Worm (Caenorhabditis elegans) whole organism, young adult: Measurements from ENCODE around the gene ZC518.8.

Experiments used
- B0035.1 ChIP-seq: sonication (generic microtip); optimal IDR thresholded peaks from 2 replicates; lab custom pipeline; 2016; ENCODE audit warnings: missing genetic modification characterization, mild to moderate bottlenecking, missing compliant biosample characterization, missing genotype, missing genetic modification reagents
- B0336.3 ChIP-seq: fragments of 200-800 bp; sonication (Bioruptor generic); IDR thresholded peaks from 2 replicates; pipeline ENCODE4 v1.3.6; 2022; ENCODE audit warnings: missing genetic modification characterization, missing compliant biosample characterization
- D2030.7 ChIP-seq: fragments of 200-800 bp; sonication (Bioruptor generic); IDR thresholded peaks from 2 replicates; pipeline ENCODE4 v1.3.6; 2022; ENCODE audit warnings: missing genetic modification reagents, missing genetic modification characterization, missing compliant biosample characterization
- F10E7.11 ChIP-seq: sonication (generic microtip); optimal IDR thresholded peaks from 2 replicates; lab custom pipeline; 2017; ENCODE audit warnings: mild to moderate bottlenecking, missing genetic modification characterization, moderate library complexity, missing compliant biosample characterization
- F39B2.1 ChIP-seq: fragments of 200-800 bp; sonication (Bioruptor generic); IDR thresholded peaks from 2 replicates; pipeline ENCODE4 v1.3.6; 2022; ENCODE audit warnings: missing genetic modification reagents, missing genetic modification characterization, missing compliant biosample characterization
- F49E8.2 ChIP-seq: sonication (generic microtip); optimal IDR thresholded peaks from 3 replicates; lab custom pipeline; 2017; ENCODE audit warnings: missing genetic modification characterization, mild to moderate bottlenecking, missing compliant biosample characterization, antibody characterized with exemption, moderate library complexity; ENCODE audit not compliant: insufficient read depth
- F52B5.7 ChIP-seq: sonication (generic microtip); optimal IDR thresholded peaks from 2 replicates; lab custom pipeline; 2016; ENCODE audit warnings: mild to moderate bottlenecking, missing genetic modification characterization, missing compliant biosample characterization
- F57C9.4 ChIP-seq: sonication (generic microtip); optimal IDR thresholded peaks from 2 replicates; lab custom pipeline; 2017; ENCODE audit warnings: mild to moderate bottlenecking, missing genetic modification characterization, missing compliant biosample characterization
- T26A5.8 ChIP-seq: sonication (generic microtip); optimal IDR thresholded peaks from 2 replicates; lab custom pipeline; 2016; ENCODE audit warnings: missing genetic modification characterization, missing compliant biosample characterization
- Y53G8AR.9 ChIP-seq: fragments of 200-800 bp; sonication (Bioruptor generic); conservative IDR thresholded peaks from 2 replicates; pipeline ENCODE4 v1.3.6; 2022; ENCODE audit warnings: missing genetic modification reagents, missing genetic modification characterization, missing compliant biosample characterization
- akir-1 ChIP-seq: fragments of 200-800 bp; sonication (Bioruptor generic); optimal IDR thresholded peaks from 2 replicates; lab custom pipeline; 2018; ENCODE audit warnings: mild to moderate bottlenecking, missing genetic modification characterization, moderate library complexity, missing compliant biosample characterization
- ama-1 ChIP-seq, 3 experiments: fragments of 150-350 bp in 1 of 3; sonication (generic microtip) in 2 of 3; optimal IDR thresholded peaks; 2 replicates each; lab custom pipeline; 2014 to 2018; ENCODE audit warnings: missing biosample characterization in 2 of 3, missing genetic modification characterization in 2 of 3, missing genetic modification reagents in 2 of 3
- aptf-2 ChIP-seq: fragments of 200-800 bp; sonication (Bioruptor generic); conservative IDR thresholded peaks from 2 replicates; pipeline ENCODE4 v1.3.6; 2022; ENCODE audit warnings: missing genetic modification reagents, missing genetic modification characterization, missing compliant biosample characterization
- atf-7 ChIP-seq: sonication (generic microtip); optimal IDR thresholded peaks from 2 replicates; lab custom pipeline; 2017; ENCODE audit warnings: mild to moderate bottlenecking, missing genetic modification characterization, missing compliant biosample characterization
- athp-1 ChIP-seq: sonication (generic microtip); optimal IDR thresholded peaks from 2 replicates; lab custom pipeline; 2017; ENCODE audit warnings: mild to moderate bottlenecking, missing genetic modification characterization, missing compliant biosample characterization
- attf-5 ChIP-seq: fragments of 200-800 bp; sonication (Bioruptor generic); optimal IDR thresholded peaks from 2 replicates; lab custom pipeline; 2018; ENCODE audit warnings: mild to moderate bottlenecking, missing genetic modification characterization, missing compliant biosample characterization
- cebp-2 ChIP-seq: fragments of 200-800 bp; sonication (Bioruptor generic); IDR thresholded peaks from 2 replicates; pipeline ENCODE4 v1.3.6; 2022; ENCODE audit warnings: missing genetic modification characterization, missing compliant biosample characterization
- ceh-100 ChIP-seq: fragments of 200-800 bp; sonication (Bioruptor generic); IDR thresholded peaks from 2 replicates; pipeline ENCODE4 v1.3.6; 2022; ENCODE audit warnings: missing genetic modification reagents, missing genetic modification characterization, missing compliant biosample characterization
- ceh-40 ChIP-seq: fragments of 200-800 bp; sonication (Bioruptor generic); IDR thresholded peaks from 2 replicates; pipeline ENCODE4 v1.3.6; 2022; ENCODE audit warnings: missing genetic modification characterization, missing compliant biosample characterization
- ceh-58 ChIP-seq: fragments of 200-800 bp; sonication (Bioruptor generic); IDR thresholded peaks from 2 replicates; pipeline ENCODE4 v1.3.6; 2022; ENCODE audit warnings: missing genetic modification characterization, missing compliant biosample characterization
- ceh-79 ChIP-seq: sonication (generic microtip); optimal IDR thresholded peaks from 2 replicates; lab custom pipeline; 2017; ENCODE audit warnings: mild to moderate bottlenecking, missing genetic modification characterization, missing compliant biosample characterization
- chd-7 ChIP-seq: sonication (generic microtip); optimal IDR thresholded peaks from 2 replicates; lab custom pipeline; 2016; ENCODE audit warnings: mild to moderate bottlenecking, missing genetic modification characterization, moderate library complexity, missing compliant biosample characterization
- egrh-3 ChIP-seq: fragments of 200-800 bp; sonication (Bioruptor generic); IDR thresholded peaks from 2 replicates; pipeline ENCODE4 v1.3.6; 2022; ENCODE audit warnings: missing genetic modification reagents, missing genetic modification characterization, missing compliant biosample characterization
- him-1 ChIP-seq: sonication (generic microtip); optimal IDR thresholded peaks from 2 replicates; lab custom pipeline; 2016; ENCODE audit warnings: missing genotype, missing genetic modification reagents, missing genetic modification characterization, missing compliant biosample characterization
- hlh-26 ChIP-seq: fragments of 200-800 bp; sonication (Bioruptor generic); conservative IDR thresholded peaks from 2 replicates; pipeline ENCODE4 v1.3.6; 2022; ENCODE audit warnings: missing genetic modification reagents, missing genetic modification characterization, missing compliant biosample characterization
- hrde-1 ChIP-seq: sonication (generic microtip); optimal IDR thresholded peaks from 2 replicates; lab custom pipeline; 2016; ENCODE audit warnings: missing genetic modification characterization, mild to moderate bottlenecking, missing compliant biosample characterization, moderate library complexity, missing genotype, missing genetic modification reagents, borderline replicate concordance
- lsl-1 ChIP-seq: fragments of 200-800 bp; sonication (Bioruptor generic); optimal IDR thresholded peaks from 2 replicates; lab custom pipeline; 2018; ENCODE audit warnings: mild to moderate bottlenecking, missing genetic modification characterization, moderate library complexity, missing compliant biosample characterization
- madf-10 ChIP-seq: sonication (generic microtip); optimal IDR thresholded peaks from 2 replicates; lab custom pipeline; 2016; ENCODE audit warnings: mild to moderate bottlenecking, missing genetic modification characterization, missing compliant biosample characterization
- madf-3 ChIP-seq: fragments of 200-800 bp; sonication (Bioruptor generic); IDR thresholded peaks from 2 replicates; pipeline ENCODE4 v1.3.6; 2022; ENCODE audit warnings: missing genetic modification reagents, missing genetic modification characterization, missing compliant biosample characterization
- mcd-1 ChIP-seq: fragments of 200-800 bp; sonication (Bioruptor generic); IDR thresholded peaks from 2 replicates; pipeline ENCODE4 v1.3.6; 2022; ENCODE audit warnings: missing genetic modification reagents, missing genetic modification characterization, missing compliant biosample characterization
- mel-28 ChIP-seq: sonication (generic microtip); optimal IDR thresholded peaks from 2 replicates; lab custom pipeline; 2016; ENCODE audit warnings: borderline replicate concordance, mild to moderate bottlenecking, missing genetic modification characterization, missing compliant biosample characterization
- nfyb-1 ChIP-seq: fragments of 200-800 bp; sonication (Bioruptor generic); IDR thresholded peaks from 2 replicates; pipeline ENCODE4 v1.3.6; 2022; ENCODE audit warnings: missing genetic modification reagents, missing genetic modification characterization, missing compliant biosample characterization
- pbrm-1 ChIP-seq: fragments of 200-800 bp; sonication (Bioruptor generic); IDR thresholded peaks from 2 replicates; pipeline ENCODE4 v1.3.6; 2022; ENCODE audit warnings: missing genetic modification reagents, missing genetic modification characterization, missing compliant biosample characterization
- repo-1 ChIP-seq: sonication (generic microtip); optimal IDR thresholded peaks from 2 replicates; lab custom pipeline; 2017; ENCODE audit warnings: mild to moderate bottlenecking, missing genetic modification characterization, missing compliant biosample characterization
- snpc-1.1 ChIP-seq: sonication (generic microtip); optimal IDR thresholded peaks from 2 replicates; lab custom pipeline; 2017; ENCODE audit warnings: missing genetic modification characterization, mild to moderate bottlenecking, missing compliant biosample characterization, antibody characterized with exemption, moderate library complexity, missing genotype, missing genetic modification reagents; ENCODE audit not compliant: insufficient read depth
- snpc-1.3 ChIP-seq: sonication (generic microtip); optimal IDR thresholded peaks from 2 replicates; lab custom pipeline; 2017; ENCODE audit warnings: missing genetic modification characterization, mild to moderate bottlenecking, missing compliant biosample characterization, antibody characterized with exemption, moderate library complexity, missing genotype, missing genetic modification reagents; ENCODE audit not compliant: insufficient read depth
- snpc-3.4 ChIP-seq: sonication (generic microtip); optimal IDR thresholded peaks from 2 replicates; lab custom pipeline; 2017; ENCODE audit warnings: missing genetic modification characterization, mild to moderate bottlenecking, missing compliant biosample characterization, antibody characterized with exemption, moderate library complexity, missing genotype, missing genetic modification reagents
- tbp1 ChIP-seq: fragments of 200-800 bp; sonication (Bioruptor generic); optimal IDR thresholded peaks from 2 replicates; lab custom pipeline; 2018; ENCODE audit warnings: mild to moderate bottlenecking, missing genetic modification characterization, missing compliant biosample characterization
- tlf-1 ChIP-seq: fragments of 200-800 bp; sonication (Bioruptor generic); optimal IDR thresholded peaks from 2 replicates; lab custom pipeline; 2018; ENCODE audit warnings: mild to moderate bottlenecking, missing genetic modification characterization, missing compliant biosample characterization
- unc-130 ChIP-seq: sonication (generic microtip); optimal IDR thresholded peaks from 2 replicates; lab custom pipeline; 2016; ENCODE audit warnings: missing genetic modification reagents, missing genetic modification characterization, missing compliant biosample characterization
- zim-3 ChIP-seq: sonication (generic microtip); optimal IDR thresholded peaks from 2 replicates; lab custom pipeline; 2017; ENCODE audit warnings: mild to moderate bottlenecking, missing genetic modification characterization, moderate library complexity, missing compliant biosample characterization
- ztf-22 ChIP-seq: fragments of 200-800 bp; sonication (Bioruptor generic); optimal IDR thresholded peaks from 2 replicates; lab custom pipeline; 2018; ENCODE audit warnings: mild to moderate bottlenecking, missing genetic modification characterization, moderate library complexity, missing compliant biosample characterization
- ztf-25 ChIP-seq: fragments of 200-800 bp; sonication (Bioruptor generic); IDR thresholded peaks from 2 replicates; pipeline ENCODE4 v1.3.6; 2022; ENCODE audit warnings: missing genetic modification reagents, missing genetic modification characterization, missing compliant biosample characterization
- ztf-26 ChIP-seq: sonication (generic microtip); optimal IDR thresholded peaks from 2 replicates; lab custom pipeline; 2017; ENCODE audit warnings: missing genetic modification characterization, missing compliant biosample characterization

ZC518.8 gene

DNA sequence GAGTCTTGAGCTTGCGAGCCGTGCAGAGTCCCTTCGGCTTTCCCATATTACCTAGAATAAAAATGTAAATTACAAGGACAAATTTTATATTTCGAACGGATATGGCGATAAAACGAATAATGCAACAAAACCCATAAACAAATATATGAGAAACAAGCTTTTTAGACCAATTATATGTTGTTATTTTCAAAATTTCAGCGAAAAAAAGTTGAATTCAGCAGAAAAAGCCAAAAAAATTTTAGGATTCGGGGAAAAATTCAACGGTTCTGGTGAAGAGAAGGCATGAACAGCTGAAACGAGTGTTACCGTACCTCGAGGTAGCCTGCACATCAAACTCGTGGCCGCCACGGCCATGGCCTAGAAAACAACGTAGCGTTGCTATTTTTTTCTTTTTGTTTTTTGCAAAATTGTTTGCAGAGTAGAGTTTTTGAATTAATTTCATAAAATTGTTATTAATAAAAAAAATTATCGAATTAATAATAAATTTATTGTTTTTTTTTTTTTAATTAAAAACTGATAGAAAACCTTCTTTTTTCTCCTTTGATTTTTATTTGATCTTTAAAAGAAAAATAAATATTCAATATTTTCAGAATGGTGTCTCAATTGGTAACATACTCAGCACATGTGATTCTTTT is 29.4 kb upstream of the ZC518.8 start, which contains the start of the genes rps-23 and dpm-3 (continued):
- no peak for TF ChIP-seq hlh-26
- peak; percentile 94 for TF ChIP-seq snpc-1.3
- TF ChIP-seq ceh-58 (GFP tag; lab: Robert Waterston, UW), result no peak
- peak; percentile 91; the same call in 1 of the 2 replicates for TF ChIP-seq cebp-2
- peak; percentile 42 for TF ChIP-seq repo-1
- TF ChIP-seq D2030.7, result peak; percentile 95
- peak; percentile 68 for TF ChIP-seq zim-3 (tag; lab: Kevin White, UChicago)
- no peak for TF ChIP-seq ceh-79
- TF ChIP-seq B0336.3 (GFP tag; lab: Robert Waterston, UW), result peak; percentile 60; the same call in 1 of the 2 replicates
- peak; percentile 33 for TF ChIP-seq chd-7
- no peak for TF ChIP-seq F57C9.4 (tag; lab: Kevin White, UChicago)
- TF ChIP-seq atf-7 (tag; lab: Kevin White, UChicago), result peak; percentile 56
- TF ChIP-seq egrh-3, result peak; percentile 85
- TF ChIP-seq attf-5 (GFP tag; lab: Kevin White, UChicago), result peak; percentile 95

DNA sequence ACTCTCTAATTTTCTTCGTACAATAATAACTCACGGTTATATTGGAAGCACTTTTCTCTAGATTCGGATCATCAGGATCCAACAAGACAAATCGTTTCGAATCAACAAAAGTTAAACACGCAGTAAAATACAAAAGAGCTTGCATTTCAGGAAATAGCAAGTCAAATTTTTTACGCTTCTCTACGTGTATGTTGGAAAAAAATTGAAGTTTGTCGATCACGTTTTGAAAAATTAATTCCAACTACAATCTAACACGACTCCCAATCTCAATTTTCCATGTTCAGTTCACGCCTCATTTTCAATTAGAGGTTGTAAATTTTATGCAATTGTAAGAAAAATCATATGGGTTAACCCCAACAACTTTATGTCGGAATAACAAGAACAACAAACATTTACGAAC is 28.2 kb upstream of the ZC518.8 start, which contains the start of gene spe-45:
Gene spe-45, minus strand, starts transcription at position 145 of the 400 bp plus-strand sequence.
- TF ChIP-seq aptf-2 (GFP tag; lab: Robert Waterston, UW) (no peak), Y53G8AR.9 (peak; percentile 79), snpc-1.3 (no peak), F39B2.1 (0 out of 2 replicates have a peak, but pooled peaks have one; percentile 2), lsl-1 (peak; percentile 28), T26A5.8 (tag; lab: Kevin White, UChicago) (no peak), F52B5.7 (tag; lab: Kevin White, UChicago) (peak; percentile 21), ztf-22 (no peak), ztf-25 (GFP tag; lab: Robert Waterston, UW) (no peak), mel-28 (tag; lab: Kevin White, UChicago) (no peak), hrde-1 (peak; percentile 28), ztf-26 (tag; lab: Kevin White, UChicago) (no peak), B0336.3 (GFP tag; lab: Robert Waterston, UW) (peak; percentile 83), snpc-3.4 (tag; lab: Kevin White, UChicago) (peak; percentile 43), ama-1 (optimal IDR thresholded peaks at IDR 0.05; lab: Kevin White, UChicago) (no peak), ama-1 (GFP tag; optimal IDR thresholded peaks at IDR 0.05; lab: Kevin White, UChicago) (peak in 1 of 2 experiments; percentile 74), ceh-58 (GFP tag; lab: Robert Waterston, UW) (peak; percentile 24; the same call in 1 of the 2 replicates), madf-10 (tag; lab: Kevin White, UChicago) (no peak), tbp1 (GFP tag; lab: Kevin White, UChicago) (peak; percentile 47), madf-3 (GFP tag; lab: Robert Waterston, UW) (peak; percentile 41; the same call in 1 of the 2 replicates), mcd-1 (no peak; the same call in 1 of the 2 replicates), tlf-1 (GFP tag; lab: Kevin White, UChicago) (no peak), unc-130 (peak; percentile 16), cebp-2 (peak; percentile 81; the same call in 1 of the 2 replicates), F10E7.11 (tag; lab: Kevin White, UChicago) (no peak), ceh-40 (GFP tag; lab: Robert Waterston, UW) (no peak), snpc-1.1 (tag; lab: Kevin White, UChicago) (no peak), athp-1 (peak; percentile 64), pbrm-1 (GFP tag; lab: Robert Waterston, UW) (peak; percentile 46; the same call in 1 of the 2 replicates), B0035.1 (tag; lab: Kevin White, UChicago) (no peak), ceh-100 (peak; percentile 45; the same call in 1 of the 2 replicates), F49E8.2 (peak; percentile 71), akir-1 (GFP tag; lab: Kevin White, UChicago) (no peak), him-1 (peak; percentile 32), nfyb-1 (GFP tag; lab: Robert Waterston, UW) (no peak)
